Fruit fly (Drosophila melanogaster) whole organism, embryonic: ENCODE results near the gene CG32295.

Experiments used
- CG10209 ChIP-seq: fragments of 200-800 bp; sonication (Bioruptor generic); optimal IDR thresholded peaks from 3 replicates; lab custom pipeline; 2017; ENCODE audit warnings: missing biosample characterization, mild to moderate bottlenecking, missing genetic modification characterization, missing genetic modification reagents
- CG11247 ChIP-seq: fragments of 200-800 bp; sonication (Bioruptor generic); IDR thresholded peaks from 2 replicates; pipeline ENCODE4 v1.3.6; 2022; ENCODE audit warnings: missing biosample characterization, missing genetic modification characterization
- CG11695 ChIP-seq: fragments of 200-800 bp; sonication (Bioruptor generic); IDR thresholded peaks from 3 replicates; pipeline ENCODE4 v1.3.6; 2022; ENCODE audit warnings: missing biosample characterization, missing genetic modification characterization
- CG12104 ChIP-seq: fragments of 200-800 bp; sonication (Bioruptor generic); optimal IDR thresholded peaks from 3 replicates; lab custom pipeline; 2016; ENCODE audit warnings: missing biosample characterization, missing genetic modification characterization
- CG12236 ChIP-seq: fragments of 200-800 bp; sonication (Bioruptor generic); optimal IDR thresholded peaks from 2 replicates; lab custom pipeline; 2016; ENCODE audit warnings: missing biosample characterization, missing genetic modification characterization
- CG14965 ChIP-seq: fragments of 200-800 bp; sonication (Bioruptor generic); optimal IDR thresholded peaks from 2 replicates; lab custom pipeline; 2016; ENCODE audit warnings: missing biosample characterization, missing genetic modification characterization, borderline replicate concordance
- CG15269 ChIP-seq: fragments of 200-800 bp; sonication (Bioruptor generic); optimal IDR thresholded peaks from 2 replicates; lab custom pipeline; 2018; ENCODE audit warnings: missing biosample characterization, mild to moderate bottlenecking, missing genetic modification characterization, moderate library complexity
- CG17328 ChIP-seq: fragments of 200-800 bp; sonication (Bioruptor generic); IDR thresholded peaks from 2 replicates; pipeline ENCODE4 v1.3.6; 2022; ENCODE audit warnings: missing biosample characterization, missing genetic modification characterization
- CG17829 ChIP-seq: fragments of 200-800 bp; optimal IDR thresholded peaks from 2 replicates; lab custom pipeline; 2019; ENCODE audit warnings: missing biosample characterization, mild to moderate bottlenecking, missing genetic modification characterization, moderate library complexity
- CG18011 ChIP-seq: fragments of 200-800 bp; sonication (Bioruptor generic); optimal IDR thresholded peaks from 2 replicates; lab custom pipeline; 2017; ENCODE audit warnings: missing biosample characterization, missing genetic modification characterization, mild to moderate bottlenecking, moderate library complexity, missing genotype
- CG30431 ChIP-seq: fragments of 200-800 bp; sonication (Bioruptor generic); optimal IDR thresholded peaks from 2 replicates; lab custom pipeline; 2017; ENCODE audit warnings: missing biosample characterization, missing genetic modification characterization
- CG3163 ChIP-seq: fragments of 200-800 bp; sonication (Bioruptor generic); optimal IDR thresholded peaks from 3 replicates; lab custom pipeline; 2016; ENCODE audit warnings: missing biosample characterization, missing genetic modification characterization
- CG33213 ChIP-seq: fragments of 200-800 bp; sonication (Bioruptor generic); optimal IDR thresholded peaks from 3 replicates; lab custom pipeline; 2016; ENCODE audit warnings: missing biosample characterization, missing genetic modification characterization
- CG4424 ChIP-seq: fragments of 200-800 bp; sonication (Bioruptor generic); optimal IDR thresholded peaks from 3 replicates; lab custom pipeline; 2016; ENCODE audit warnings: missing biosample characterization, missing genetic modification characterization
- CG6683 ChIP-seq: fragments of 200-800 bp; sonication (Bioruptor generic); optimal IDR thresholded peaks from 2 replicates; lab custom pipeline; 2017; ENCODE audit warnings: missing biosample characterization, mild to moderate bottlenecking, missing genetic modification characterization, missing genetic modification reagents
- CG8089 ChIP-seq: fragments of 200-800 bp; sonication (Bioruptor generic); optimal IDR thresholded peaks from 3 replicates; lab custom pipeline; 2016; ENCODE audit warnings: missing biosample characterization, missing genetic modification characterization
- Camta ChIP-seq: fragments of 200-800 bp; sonication (Bioruptor generic); optimal IDR thresholded peaks from 2 replicates; lab custom pipeline; 2016; ENCODE audit warnings: missing biosample characterization, missing genetic modification characterization
- Chrac-16 ChIP-seq: fragments of 200-800 bp; sonication (Bioruptor generic); optimal IDR thresholded peaks from 3 replicates; lab custom pipeline; 2016; ENCODE audit warnings: missing biosample characterization, missing genetic modification characterization
- D19A ChIP-seq: fragments of 200-800 bp; optimal IDR thresholded peaks from 3 replicates; lab custom pipeline; 2019; ENCODE audit warnings: missing biosample characterization, mild to moderate bottlenecking, missing genetic modification characterization, moderate library complexity
- Deaf1 ChIP-seq: fragments of 200-800 bp; optimal IDR thresholded peaks from 3 replicates; lab custom pipeline; 2019; ENCODE audit warnings: missing biosample characterization, mild to moderate bottlenecking, missing genetic modification characterization, moderate library complexity
- Ets65A ChIP-seq: fragments of 200-800 bp; sonication (Bioruptor generic); peaks from one replicate; lab custom pipeline; 2016; ENCODE audit warnings: missing biosample characterization, missing genetic modification characterization
- Fer1 ChIP-seq: fragments of 200-800 bp; sonication (Bioruptor generic); optimal IDR thresholded peaks from 2 replicates; lab custom pipeline; 2017; ENCODE audit warnings: missing biosample characterization, mild to moderate bottlenecking, missing genetic modification characterization
- H15 ChIP-seq: fragments of 200-800 bp; sonication (Bioruptor generic); IDR thresholded peaks from 3 replicates; pipeline ENCODE4 v1.3.6; 2022; ENCODE audit warnings: missing biosample characterization, missing genetic modification characterization
- Hr51 ChIP-seq, 2 experiments: fragments of 200-800 bp; sonication (Bioruptor generic); optimal IDR thresholded peaks; 2 replicates in 1 of 2; 3 replicates in 1 of 2; lab custom pipeline; 2016 to 2018; ENCODE audit warnings: missing biosample characterization in 2 of 2, missing genetic modification characterization in 2 of 2, mild to moderate bottlenecking in 1 of 2, moderate library complexity in 1 of 2
- Lpt ChIP-seq: fragments of >200 bp; optimal IDR thresholded peaks from 2 replicates; lab custom pipeline; 2018; ENCODE audit warnings: missing biosample characterization, missing genetic modification characterization
- Meics ChIP-seq: fragments of 200-800 bp; sonication (Bioruptor generic); optimal IDR thresholded peaks from 2 replicates; lab custom pipeline; 2017; ENCODE audit warnings: missing biosample characterization, mild to moderate bottlenecking, missing genetic modification characterization
- Mes4 ChIP-seq: fragments of 200-800 bp; sonication (Bioruptor generic); optimal IDR thresholded peaks from 2 replicates; lab custom pipeline; 2016; ENCODE audit warnings: missing biosample characterization, missing genetic modification characterization
- Neu2 ChIP-seq: fragments of 200-800 bp; sonication (Bioruptor generic); optimal IDR thresholded peaks from 3 replicates; lab custom pipeline; 2016; ENCODE audit warnings: missing biosample characterization, missing genetic modification characterization, borderline replicate concordance
- NfI ChIP-seq: fragments of 200-800 bp; sonication (Bioruptor generic); optimal IDR thresholded peaks from 3 replicates; lab custom pipeline; 2018; ENCODE audit warnings: missing biosample characterization, mild to moderate bottlenecking, missing genetic modification characterization, moderate library complexity
- Poxn ChIP-seq: fragments of 200-800 bp; sonication (Bioruptor generic); IDR thresholded peaks from 2 replicates; pipeline ENCODE4 v1.3.6; 2022; ENCODE audit warnings: missing biosample characterization, missing genetic modification characterization
- Side ChIP-seq: fragments of 200-800 bp; sonication (Bioruptor generic); optimal IDR thresholded peaks from 2 replicates; lab custom pipeline; 2016; ENCODE audit warnings: missing biosample characterization, missing genetic modification characterization
- Ssrp ChIP-seq: fragments of 200-800 bp; sonication (Bioruptor generic); optimal IDR thresholded peaks from 2 replicates; lab custom pipeline; 2018; ENCODE audit warnings: missing biosample characterization, mild to moderate bottlenecking, missing genetic modification characterization, moderate library complexity
- Xbp1 ChIP-seq: fragments of 200-800 bp; sonication (Bioruptor generic); optimal IDR thresholded peaks from 3 replicates; lab custom pipeline; 2016; ENCODE audit warnings: missing biosample characterization, mild to moderate bottlenecking, missing genetic modification characterization
- Xrp1 ChIP-seq: fragments of 200-800 bp; sonication (Bioruptor generic); IDR thresholded peaks from 2 replicates; pipeline ENCODE4 v1.3.6; 2022; ENCODE audit warnings: missing biosample characterization, missing genetic modification characterization
- ato ChIP-seq: fragments of 200-800 bp; sonication (Bioruptor generic); IDR thresholded peaks from 2 replicates; pipeline ENCODE4 v1.3.6; 2022; ENCODE audit warnings: missing biosample characterization, missing genetic modification characterization; ENCODE audit not compliant: partially characterized antibody
- bab2 ChIP-seq: fragments of 200-800 bp; sonication (Bioruptor generic); optimal IDR thresholded peaks from 2 replicates; lab custom pipeline; 2016; ENCODE audit warnings: missing biosample characterization, missing genetic modification characterization
- bigmax ChIP-seq: fragments of 200-800 bp; sonication (Bioruptor generic); optimal IDR thresholded peaks from 2 replicates; lab custom pipeline; 2018; ENCODE audit warnings: missing biosample characterization, mild to moderate bottlenecking, missing genetic modification characterization
- btn ChIP-seq: fragments of 200-800 bp; sonication (Bioruptor generic); optimal IDR thresholded peaks from 2 replicates; lab custom pipeline; 2016; ENCODE audit warnings: missing biosample characterization, missing genetic modification characterization
- ci ChIP-seq: fragments of 200-800 bp; sonication (Bioruptor generic); IDR thresholded peaks from 3 replicates; pipeline ENCODE4 v1.3.6; 2022; ENCODE audit warnings: missing biosample characterization, missing genetic modification characterization
- dati ChIP-seq: fragments of 200-800 bp; sonication (Bioruptor generic); IDR thresholded peaks from 2 replicates; pipeline ENCODE4 v1.3.6; 2022; ENCODE audit warnings: missing biosample characterization, missing genetic modification characterization
- dysf ChIP-seq: fragments of 200-800 bp; sonication (Bioruptor generic); IDR thresholded peaks from 3 replicates; pipeline ENCODE4 v1.3.6; 2022; ENCODE audit warnings: missing biosample characterization, missing genetic modification characterization
- gfzf ChIP-seq: fragments of 200-800 bp; sonication (Bioruptor generic); optimal IDR thresholded peaks from 2 replicates; lab custom pipeline; 2016; ENCODE audit warnings: missing biosample characterization, mild to moderate bottlenecking, missing genetic modification characterization, moderate library complexity
- grau ChIP-seq: fragments of 200-800 bp; optimal IDR thresholded peaks from 3 replicates; lab custom pipeline; 2019; ENCODE audit warnings: missing biosample characterization, mild to moderate bottlenecking, missing genetic modification characterization, moderate library complexity
- h ChIP-seq: fragments of >200 bp; optimal IDR thresholded peaks from 2 replicates; lab custom pipeline; 2017
- jing ChIP-seq: fragments of 200-800 bp; sonication (Bioruptor generic); optimal IDR thresholded peaks from 2 replicates; lab custom pipeline; 2018; ENCODE audit warnings: missing biosample characterization, mild to moderate bottlenecking, missing genetic modification characterization
- mam ChIP-seq: fragments of 200-800 bp; sonication (Bioruptor generic); optimal IDR thresholded peaks from 3 replicates; lab custom pipeline; 2016; ENCODE audit warnings: missing biosample characterization, missing genetic modification characterization
- nerfin-2 ChIP-seq: fragments of 200-800 bp; sonication (Bioruptor generic); IDR thresholded peaks from 2 replicates; pipeline ENCODE4 v1.3.6; 2022; ENCODE audit warnings: missing biosample characterization, missing genetic modification characterization; ENCODE audit not compliant: partially characterized antibody
- otp ChIP-seq: fragments of 200-800 bp; sonication (Bioruptor generic); IDR thresholded peaks from 3 replicates; pipeline ENCODE4, ENCODE4 v1.3.6; 2022; ENCODE audit warnings: missing biosample characterization, missing genetic modification characterization
- phol ChIP-seq: fragments of 200-800 bp; sonication (Bioruptor generic); optimal IDR thresholded peaks from 3 replicates; lab custom pipeline; 2018; ENCODE audit warnings: missing biosample characterization, mild to moderate bottlenecking, missing genetic modification characterization, moderate library complexity
- run ChIP-seq: fragments of 200-800 bp; sonication (Bioruptor generic); optimal IDR thresholded peaks from 3 replicates; lab custom pipeline; 2018; ENCODE audit warnings: missing biosample characterization, mild to moderate bottlenecking, missing genetic modification characterization
- ttk ChIP-seq: fragments of 200-800 bp; sonication (Bioruptor generic); IDR thresholded peaks from 2 replicates; pipeline ENCODE4 v2.1.2; 2022; ENCODE audit warnings: missing biosample characterization, missing genetic modification characterization
- wor ChIP-seq: fragments of 200-800 bp; sonication (Bioruptor generic); IDR thresholded peaks from 2 replicates; pipeline ENCODE4 v1.3.6; 2022; ENCODE audit warnings: missing biosample characterization, missing genetic modification characterization
- zen2 ChIP-seq: fragments of 200-800 bp; sonication (Bioruptor generic); IDR thresholded peaks from 3 replicates; pipeline ENCODE4 v1.3.6; 2022; ENCODE audit warnings: missing biosample characterization, missing genetic modification characterization; ENCODE audit not compliant: partially characterized antibody

CG32295 gene

DNA sequence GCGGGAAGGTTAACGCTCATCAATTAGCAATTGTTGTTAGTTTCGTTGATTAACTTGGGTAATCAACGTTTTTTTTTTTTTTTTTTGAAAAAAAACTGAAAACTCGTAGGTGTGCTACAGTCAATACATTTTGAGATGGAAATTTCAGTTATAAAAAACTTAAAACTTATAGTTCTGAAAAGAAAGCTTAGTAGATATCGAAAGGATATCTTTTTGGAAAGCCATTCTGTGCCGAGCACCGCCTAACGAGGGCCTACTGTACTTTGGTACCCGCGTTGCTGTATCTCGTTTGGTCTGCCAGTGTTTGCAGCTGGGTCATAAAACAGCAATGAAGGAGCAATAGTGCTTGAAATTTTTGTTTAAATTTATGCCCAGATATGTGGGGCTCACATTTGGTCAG lies 45.2 kb upstream of the CG32295 start (continued):
- TF ChIP-seq CG12236 (GFP tag; lab: Kevin White, UChicago) (no peak), Xbp1 (peak; percentile 0), CG12104 (GFP tag; lab: Kevin White, UChicago) (no peak), dysf (GFP tag; lab: Robert Waterston, UW) (peak; percentile 74), CG33213 (peak; percentile 9), Poxn (GFP tag; lab: Robert Waterston, UW) (no peak), zen2 (no peak), Deaf1 (tag; lab: Kevin White, UChicago) (no peak), Lpt (GFP tag; lab: Kevin White, UChicago) (no peak), Side (GFP tag; lab: Kevin White, UChicago) (peak; percentile 6), CG14965 (GFP tag; lab: Kevin White, UChicago) (no peak), bab2 (GFP tag; lab: Kevin White, UChicago) (peak; percentile 49), Hr51 (GFP tag; optimal IDR thresholded peaks at IDR 0.05; lab: Kevin White, UChicago) (peak in 1 of 2 experiments; percentile 21), Xrp1 (peak; percentile 56), Ets65A (GFP tag; lab: Kevin White, UChicago) (peak; percentile 90), grau (tag; lab: Kevin White, UChicago) (peak; percentile 54), Mes4 (no peak), dati (0 out of 2 replicates have a peak, but pooled peaks have one; percentile 10), bigmax (no peak), CG4424 (GFP tag; lab: Kevin White, UChicago) (peak; percentile 15), ato (GFP tag; lab: Robert Waterston, UW) (no peak), btn (GFP tag; lab: Kevin White, UChicago) (no peak), jing (GFP tag; lab: Kevin White, UChicago) (no peak), CG11247 (GFP tag; lab: Robert Waterston, UW) (peak; percentile 68), otp (no peak), Chrac-16 (GFP tag; lab: Kevin White, UChicago) (no peak), Camta (GFP tag; lab: Kevin White, UChicago) (no peak), ttk (GFP tag; lab: Robert Waterston, UW) (peak; percentile 68), CG3163 (GFP tag; lab: Kevin White, UChicago) (no peak), CG11695 (GFP tag; lab: Robert Waterston, UW) (peak; percentile 55), nerfin-2 (no peak), H15 (GFP tag; lab: Robert Waterston, UW) (no peak), gfzf (GFP tag; lab: Kevin White, UChicago) (no peak)
- TF ChIP-seq, all 482 proteins: peak for 112

dm6 chr3L:2570269-2570723 lies 43.5 kb upstream of the CG32295 start:
- peak; percentile 33 for TF ChIP-seq Fer1 (GFP tag; lab: Kevin White, UChicago)
- peak; percentile 32 for TF ChIP-seq Meics (GFP tag; lab: Kevin White, UChicago)
- TF ChIP-seq mam (GFP tag; lab: Kevin White, UChicago): peak; percentile 12
- peak; percentile 56 for TF ChIP-seq run
- TF ChIP-seq CG6683 (GFP tag; lab: Kevin White, UChicago): no peak
- peak; percentile 47 for TF ChIP-seq Ssrp (tag; lab: Kevin White, UChicago)
- no peak for TF ChIP-seq CG30431
- TF ChIP-seq CG10209: peak; percentile 42
- TF ChIP-seq CG17829 (tag; lab: Kevin White, UChicago): peak; percentile 44
- no peak for TF ChIP-seq wor (GFP tag; lab: Robert Waterston, UW)
- TF ChIP-seq phol (tag; lab: Kevin White, UChicago): peak; percentile 48
- peak; percentile 85 for TF ChIP-seq ci (GFP tag; lab: Robert Waterston, UW)
- no peak for TF ChIP-seq CG15269 (tag; lab: Kevin White, UChicago)
- peak; percentile 56 for TF ChIP-seq D19A
- peak; percentile 40 for TF ChIP-seq NfI (GFP tag; lab: Kevin White, UChicago)
- TF ChIP-seq Neu2 (GFP tag; lab: Kevin White, UChicago): no peak
- TF ChIP-seq CG18011 (GFP tag; lab: Kevin White, UChicago): peak; percentile 13
- peak; percentile 6 for TF ChIP-seq CG8089 (GFP tag; lab: Kevin White, UChicago)
- TF ChIP-seq h (lab: Kevin White, UChicago): no peak
- TF ChIP-seq CG17328: no peak
